Worm (Caenorhabditis elegans) whole organism, L4 larva: ENCODE results near the gene such-1.
A peak's percentile ranks its signal among the peaks of the same experiment; 100 is the strongest.

ENCODE experiments used
- F37D6.2 ChIP-seq: sonication (generic microtip); optimal IDR thresholded peaks from 2 replicates; lab custom pipeline; 2016; ENCODE audit warnings: mild to moderate bottlenecking, missing genetic modification characterization, missing compliant biosample characterization
- F44E2.7 ChIP-seq: fragments of 200-800 bp; sonication (Bioruptor generic); IDR thresholded peaks from 2 replicates; pipeline ENCODE4 v2.1.2; 2022; ENCODE audit warnings: missing genetic modification characterization, missing compliant biosample characterization
- F49E8.2 ChIP-seq: sonication (generic microtip); optimal IDR thresholded peaks from 2 replicates; lab custom pipeline; 2016; ENCODE audit warnings: missing compliant biosample characterization, mild to moderate bottlenecking, missing genetic modification characterization, borderline replicate concordance
- T20F7.1 ChIP-seq: fragments of 200-800 bp; sonication (Bioruptor generic); optimal IDR thresholded peaks from 2 replicates; lab custom pipeline; 2018; ENCODE audit warnings: mild to moderate bottlenecking, missing genetic modification characterization, missing compliant biosample characterization
- Y105C5A.15 ChIP-seq: fragments of 200-800 bp; sonication (Bioruptor generic); IDR thresholded peaks from 2 replicates; pipeline ENCODE4 v1.3.6; 2022; ENCODE audit warnings: missing genetic modification characterization, missing compliant biosample characterization
- Y5F2A.4 ChIP-seq: fragments of 200-800 bp; sonication (Bioruptor generic); optimal IDR thresholded peaks from 2 replicates; lab custom pipeline; 2018; ENCODE audit warnings: mild to moderate bottlenecking, missing genetic modification characterization, missing compliant biosample characterization
- ceh-62 ChIP-seq: sonication (generic microtip); optimal IDR thresholded peaks from 2 replicates; lab custom pipeline; 2017; ENCODE audit warnings: missing biosample characterization, missing genetic modification characterization
- ces-1 ChIP-seq: fragments of 150-350 bp; sonication (generic microtip); optimal IDR thresholded peaks from 4 replicates; lab custom pipeline; 2014; ENCODE audit warnings: missing biosample characterization, missing genetic modification reagents, missing genetic modification characterization
- daf-8 ChIP-seq: fragments of 200-800 bp; sonication (Bioruptor generic); IDR thresholded peaks from 2 replicates; pipeline ENCODE4 v1.3.6; 2022; ENCODE audit warnings: missing genetic modification characterization, missing compliant biosample characterization
- dmd-9 ChIP-seq: fragments of 200-800 bp; sonication (Bioruptor generic); IDR thresholded peaks from 2 replicates; pipeline ENCODE4 v1.3.6; 2022; ENCODE audit warnings: missing genetic modification reagents, missing genetic modification characterization, missing compliant biosample characterization
- duxl-1 ChIP-seq: sonication (generic microtip); optimal IDR thresholded peaks from 2 replicates; lab custom pipeline; 2016; ENCODE audit warnings: mild to moderate bottlenecking, missing genetic modification characterization, moderate library complexity, missing compliant biosample characterization; ENCODE audit not compliant: poor library complexity
- egl-43 ChIP-seq: fragments of 200-800 bp; sonication (Bioruptor generic); IDR thresholded peaks from 2 replicates; pipeline ENCODE4 v1.3.6; 2022; ENCODE audit warnings: missing genetic modification reagents, missing genetic modification characterization, missing compliant biosample characterization
- fkh-10 ChIP-seq: fragments of 150-350 bp; optimal IDR thresholded peaks from 2 replicates; lab custom pipeline; 2014; ENCODE audit warnings: missing biosample characterization, missing genetic modification reagents, missing genetic modification characterization
- fos-1 ChIP-seq: fragments of 150-350 bp; optimal IDR thresholded peaks from 2 replicates; lab custom pipeline; 2014; ENCODE audit warnings: missing biosample characterization, missing genetic modification characterization
- gei-8 ChIP-seq: fragments of 200-800 bp; sonication (Bioruptor generic); optimal IDR thresholded peaks from 2 replicates; lab custom pipeline; 2018; ENCODE audit warnings: mild to moderate bottlenecking, missing genetic modification characterization, missing compliant biosample characterization
- hif-1 ChIP-seq, 2 experiments: sonication (generic microtip); optimal IDR thresholded peaks; 2 replicates each; lab custom pipeline; 2016 to 2017; ENCODE audit warnings: missing compliant biosample characterization in 2 of 2, missing genetic modification characterization in 2 of 2, missing genetic modification reagents in 2 of 2, missing genotype in 2 of 2, mild to moderate bottlenecking in 1 of 2
- lin-15B ChIP-seq: fragments of 150-350 bp; sonication (generic microtip); optimal IDR thresholded peaks from 3 replicates; lab custom pipeline; 2014; ENCODE audit warnings: missing biosample characterization, missing genetic modification characterization
- lin-38 ChIP-seq: fragments of 200-800 bp; sonication (Bioruptor generic); IDR thresholded peaks from 2 replicates; pipeline ENCODE4 v1.3.6; 2022; ENCODE audit warnings: missing genetic modification reagents, missing genetic modification characterization, missing compliant biosample characterization
- lsy-2 ChIP-seq, 2 experiments: fragments of 150-350 bp in 1 of 2; sonication (generic microtip) in 1 of 2; optimal IDR thresholded peaks; 2 replicates each; lab custom pipeline; 2014 to 2017; ENCODE audit warnings: missing biosample characterization in 2 of 2, missing genetic modification characterization in 2 of 2
- mep-1 ChIP-seq: fragments of 150-350 bp; sonication (generic microtip); optimal IDR thresholded peaks from 3 replicates; lab custom pipeline; 2014; ENCODE audit warnings: missing biosample characterization, missing genetic modification characterization
- mes-2 ChIP-seq: sonication (generic microtip); optimal IDR thresholded peaks from 2 replicates; lab custom pipeline; 2016; ENCODE audit warnings: missing genotype, mild to moderate bottlenecking, missing genetic modification characterization, missing compliant biosample characterization; ENCODE audit not compliant: poor library complexity, severe bottlenecking
- nhr-102 ChIP-seq: sonication (generic microtip); optimal IDR thresholded peaks from 2 replicates; lab custom pipeline; 2016; ENCODE audit warnings: mild to moderate bottlenecking, missing genetic modification characterization, moderate library complexity, missing compliant biosample characterization
- nhr-11 ChIP-seq: fragments of 150-350 bp; optimal IDR thresholded peaks from 2 replicates; lab custom pipeline; 2014; ENCODE audit warnings: missing biosample characterization, missing genetic modification characterization
- nhr-25 ChIP-seq: sonication (generic microtip); optimal IDR thresholded peaks from 2 replicates; lab custom pipeline; 2017; ENCODE audit warnings: missing genetic modification characterization, mild to moderate bottlenecking, missing compliant biosample characterization, antibody characterized with exemption, moderate library complexity, borderline replicate concordance; ENCODE audit not compliant: insufficient read depth
- nhr-28 ChIP-seq: fragments of 150-350 bp; optimal IDR thresholded peaks from 2 replicates; lab custom pipeline; 2014; ENCODE audit warnings: missing biosample characterization, missing genetic modification characterization
- rbr-2 ChIP-seq: sonication (generic microtip); optimal IDR thresholded peaks from 2 replicates; lab custom pipeline; 2016; ENCODE audit warnings: missing genotype, missing genetic modification characterization, missing compliant biosample characterization
- saeg-2 ChIP-seq: fragments of 200-800 bp; sonication (Bioruptor generic); IDR thresholded peaks from 2 replicates; pipeline ENCODE4 v1.3.6; 2022; ENCODE audit warnings: missing genetic modification reagents, missing genetic modification characterization, missing compliant biosample characterization
- skn-1 ChIP-seq: fragments of 150-350 bp; optimal IDR thresholded peaks from 2 replicates; lab custom pipeline; 2014; ENCODE audit warnings: missing biosample characterization, missing genetic modification characterization
- tra-1 ChIP-seq: fragments of 200-800 bp; sonication (Bioruptor generic); IDR thresholded peaks from 2 replicates; pipeline ENCODE4 v1.3.6; 2022; ENCODE audit warnings: missing genetic modification reagents, missing genetic modification characterization, missing compliant biosample characterization
- unc-130 ChIP-seq: sonication (generic microtip); optimal IDR thresholded peaks from 2 replicates; lab custom pipeline; 2016; ENCODE audit warnings: missing genetic modification reagents, missing genetic modification characterization, missing compliant biosample characterization
- unc-39 ChIP-seq: sonication (generic microtip); optimal IDR thresholded peaks from 2 replicates; lab custom pipeline; 2017; ENCODE audit warnings: missing biosample characterization, missing genetic modification characterization
- unc-62 ChIP-seq, 3 experiments: fragments of 150-350 bp in 1 of 3; sonication (generic microtip); optimal IDR thresholded peaks in 2 of 3; peaks in 1 of 3; 1 replicate in 1 of 3; 2 replicates in 2 of 3; lab custom pipeline; 2014 to 2017; ENCODE audit warnings: missing biosample characterization in 3 of 3, missing genetic modification characterization in 3 of 3, missing genetic modification reagents in 3 of 3, missing genotype in 1 of 3
- zag-1 ChIP-seq: fragments of 150-350 bp; optimal IDR thresholded peaks from 2 replicates; lab custom pipeline; 2014; ENCODE audit warnings: missing biosample characterization, missing genetic modification characterization
- zfp-2 ChIP-seq: sonication (generic microtip); optimal IDR thresholded peaks from 2 replicates; lab custom pipeline; 2016; ENCODE audit warnings: mild to moderate bottlenecking, missing genetic modification characterization, missing compliant biosample characterization
- zfp-3 ChIP-seq: fragments of 200-800 bp; sonication (Bioruptor generic); conservative IDR thresholded peaks from 2 replicates; pipeline ENCODE4 v1.3.6; 2022; ENCODE audit warnings: missing genetic modification reagents, missing genetic modification characterization, missing compliant biosample characterization
- zip-11 ChIP-seq: fragments of 200-800 bp; sonication (Bioruptor generic); IDR thresholded peaks from 2 replicates; pipeline ENCODE4 v1.3.6; 2022; ENCODE audit warnings: missing genetic modification characterization, missing compliant biosample characterization
- zip-2 ChIP-seq: fragments of 150-350 bp; optimal IDR thresholded peaks from 2 replicates; lab custom pipeline; 2014; ENCODE audit warnings: missing biosample characterization, missing genetic modification characterization
- ztf-11 ChIP-seq: fragments of 150-350 bp; optimal IDR thresholded peaks from 2 replicates; lab custom pipeline; 2014; ENCODE audit warnings: missing biosample characterization, missing genetic modification characterization

Gene such-1

ce11 chrIII:11505213-11505612 is 18.3 kb downstream of the such-1 start, which contains the start of the genes Y66D12A.21 and spe-6:
Gene Y66D12A.21 (minus strand): TSS chrIII:11505302.
Gene spe-6 (plus strand): TSS chrIII:11505488.
- TF ChIP-seq ceh-62 (tag; lab: Kevin White, UChicago): no peak
- no peak for TF ChIP-seq zip-11 (GFP tag; lab: Robert Waterston, UW)
- TF ChIP-seq lin-15B (tag; lab: Kevin White, UChicago): no peak
- TF ChIP-seq Y5F2A.4 (GFP tag; lab: Kevin White, UChicago): no peak
- peak; percentile 87 for TF ChIP-seq lin-38 (GFP tag; lab: Robert Waterston, UW)
- peak; percentile 63 for TF ChIP-seq mes-2
- no peak for TF ChIP-seq nhr-25
- peak in 1 of 2 experiments; percentile 36 for TF ChIP-seq lsy-2 (tag; optimal IDR thresholded peaks at IDR 0.05; lab: Kevin White, UChicago)
- peak; percentile 4 for TF ChIP-seq unc-130 (GFP tag; lab: Kevin White, UChicago)
- no peak for TF ChIP-seq zag-1 (tag; lab: Kevin White, UChicago)
- no peak for TF ChIP-seq F37D6.2 (tag; lab: Kevin White, UChicago)
- TF ChIP-seq zfp-2 (tag; lab: Kevin White, UChicago): no peak

- no peak for TF ChIP-seq daf-8 (GFP tag; lab: Robert Waterston, UW)
- TF ChIP-seq ces-1: no peak
- TF ChIP-seq zag-1 (tag; lab: Kevin White, UChicago): no peak
- no peak for TF ChIP-seq gei-8 (GFP tag; lab: Kevin White, UChicago)
- no peak for TF ChIP-seq nhr-102 (tag; lab: Kevin White, UChicago)
- TF ChIP-seq unc-130 (GFP tag; lab: Kevin White, UChicago): no peak
- TF ChIP-seq F44E2.7: no peak
- no peak for TF ChIP-seq dmd-9 (GFP tag; lab: Robert Waterston, UW)
- TF ChIP-seq hif-1 (tag; optimal IDR thresholded peaks at IDR 0.05; lab: Kevin White, UChicago): no peak
- TF ChIP-seq fos-1: no peak
- TF ChIP-seq nhr-28: no peak
- no peak for TF ChIP-seq duxl-1 (tag; lab: Kevin White, UChicago)
- no peak for TF ChIP-seq T20F7.1 (GFP tag; lab: Kevin White, UChicago)
These were observed 20.8 kb downstream of the such-1 start, which contains the start of gene tin-10 for ce11 chrIII:11502753-11503152. Gene tin-10 (minus strand): TSS chrIII:11502853.

- no peak for TF ChIP-seq tra-1 (GFP tag; lab: Robert Waterston, UW)
- TF ChIP-seq zip-2 (tag; lab: Kevin White, UChicago): no peak
- no peak for TF ChIP-seq unc-39 (tag; lab: Kevin White, UChicago)
- TF ChIP-seq unc-62 (GFP tag; optimal IDR thresholded peaks at IDR 0.05 in 1 of 2; lab: Kevin White, UChicago): no peak
- TF ChIP-seq unc-62 (tag; optimal IDR thresholded peaks at IDR 0.05; lab: Kevin White, UChicago): no peak
- no peak for TF ChIP-seq F49E8.2
- no peak for TF ChIP-seq nhr-11 (tag; lab: Kevin White, UChicago)
- TF ChIP-seq ztf-11 (tag; lab: Kevin White, UChicago): no peak
- no peak for TF ChIP-seq fkh-10 (GFP tag; lab: Kevin White, UChicago)
- TF ChIP-seq F44E2.7: no peak
- no peak for TF ChIP-seq ces-1
- no peak for TF ChIP-seq daf-8 (GFP tag; lab: Robert Waterston, UW)
- TF ChIP-seq Y105C5A.15 (GFP tag; lab: Robert Waterston, UW): no peak
- TF ChIP-seq egl-43 (GFP tag; lab: Robert Waterston, UW): no peak
- no peak for TF ChIP-seq skn-1 (tag; lab: Kevin White, UChicago)
- TF ChIP-seq saeg-2 (GFP tag; lab: Robert Waterston, UW): no peak
- no peak for TF ChIP-seq rbr-2 (tag; lab: Kevin White, UChicago)
- no peak for TF ChIP-seq unc-130 (GFP tag; lab: Kevin White, UChicago)
- TF ChIP-seq zfp-3: no peak
- TF ChIP-seq mep-1 (tag; lab: Kevin White, UChicago): no peak
- TF ChIP-seq, all 104 proteins: peak for 0
These were observed 22.9 kb downstream of the such-1 start, which contains the start of gene nars-2 for ce11 chrIII:11500647-11501046. Gene nars-2 (minus strand): TSS chrIII:11500747.
